Worm (Caenorhabditis elegans) whole organism, young adult: ENCODE results near the gene rfs-1.

Source experiments
- B0035.1 ChIP-seq: sonication (generic microtip); optimal IDR thresholded peaks from 2 replicates; lab custom pipeline; 2016; ENCODE audit warnings: missing genetic modification characterization, mild to moderate bottlenecking, missing compliant biosample characterization, missing genotype, missing genetic modification reagents
- B0261.1 ChIP-seq: sonication (generic microtip); optimal IDR thresholded peaks from 2 replicates; lab custom pipeline; 2016; ENCODE audit warnings: mild to moderate bottlenecking, missing genetic modification characterization, moderate library complexity, missing compliant biosample characterization
- B0336.3 ChIP-seq: fragments of 200-800 bp; sonication (Bioruptor generic); IDR thresholded peaks from 2 replicates; pipeline ENCODE4 v1.3.6; 2022; ENCODE audit warnings: missing genetic modification characterization, missing compliant biosample characterization
- C06A6.2 ChIP-seq: fragments of 200-800 bp; sonication (Bioruptor generic); conservative IDR thresholded peaks from 2 replicates; pipeline ENCODE4 v1.3.6; 2022; ENCODE audit warnings: missing genetic modification characterization, missing compliant biosample characterization
- C17E4.6 ChIP-seq: fragments of 200-800 bp; sonication (Bioruptor generic); IDR thresholded peaks from 2 replicates; pipeline ENCODE4 v1.3.6; 2022; ENCODE audit warnings: missing genetic modification reagents, missing genetic modification characterization, missing compliant biosample characterization
- D2030.7 ChIP-seq: fragments of 200-800 bp; sonication (Bioruptor generic); IDR thresholded peaks from 2 replicates; pipeline ENCODE4 v1.3.6; 2022; ENCODE audit warnings: missing genetic modification reagents, missing genetic modification characterization, missing compliant biosample characterization
- F23B12.7 ChIP-seq: sonication (generic microtip); optimal IDR thresholded peaks from 2 replicates; lab custom pipeline; 2017; ENCODE audit warnings: missing genetic modification characterization, mild to moderate bottlenecking, missing compliant biosample characterization, antibody characterized with exemption, moderate library complexity; ENCODE audit not compliant: insufficient read depth
- F39B2.1 ChIP-seq: fragments of 200-800 bp; sonication (Bioruptor generic); IDR thresholded peaks from 2 replicates; pipeline ENCODE4 v1.3.6; 2022; ENCODE audit warnings: missing genetic modification reagents, missing genetic modification characterization, missing compliant biosample characterization
- F49E8.2 ChIP-seq: sonication (generic microtip); optimal IDR thresholded peaks from 3 replicates; lab custom pipeline; 2017; ENCODE audit warnings: missing genetic modification characterization, mild to moderate bottlenecking, missing compliant biosample characterization, antibody characterized with exemption, moderate library complexity; ENCODE audit not compliant: insufficient read depth
- F57A8.1 ChIP-seq: fragments of 200-800 bp; sonication (Bioruptor generic); optimal IDR thresholded peaks from 2 replicates; lab custom pipeline; 2018; ENCODE audit warnings: mild to moderate bottlenecking, missing genetic modification characterization, moderate library complexity, missing compliant biosample characterization
- F57C9.4 ChIP-seq: sonication (generic microtip); optimal IDR thresholded peaks from 2 replicates; lab custom pipeline; 2017; ENCODE audit warnings: mild to moderate bottlenecking, missing genetic modification characterization, missing compliant biosample characterization
- K12H6.12 ChIP-seq: fragments of 200-800 bp; sonication (Bioruptor generic); optimal IDR thresholded peaks from 2 replicates; lab custom pipeline; 2018; ENCODE audit warnings: mild to moderate bottlenecking, missing genetic modification characterization, missing compliant biosample characterization
- Y53F4B.3 ChIP-seq: fragments of 200-800 bp; sonication (Bioruptor generic); IDR thresholded peaks from 2 replicates; pipeline ENCODE4 v1.3.6; 2022; ENCODE audit warnings: missing genetic modification reagents, missing genetic modification characterization, missing compliant biosample characterization
- Y53G8AR.9 ChIP-seq: fragments of 200-800 bp; sonication (Bioruptor generic); conservative IDR thresholded peaks from 2 replicates; pipeline ENCODE4 v1.3.6; 2022; ENCODE audit warnings: missing genetic modification reagents, missing genetic modification characterization, missing compliant biosample characterization
- Y56A3A.18 ChIP-seq: fragments of 200-800 bp; sonication (Bioruptor generic); IDR thresholded peaks from 2 replicates; pipeline ENCODE4 v1.3.6; 2022; ENCODE audit warnings: missing genetic modification reagents, missing genetic modification characterization, missing compliant biosample characterization
- Y79H2A.3 ChIP-seq: fragments of 200-800 bp; sonication (Bioruptor generic); conservative IDR thresholded peaks from 2 replicates; pipeline ENCODE4 v1.3.6; 2022; ENCODE audit warnings: missing genetic modification reagents, missing genetic modification characterization, missing compliant biosample characterization
- ZK185.1 ChIP-seq: sonication (generic microtip); optimal IDR thresholded peaks from 2 replicates; lab custom pipeline; 2016; ENCODE audit warnings: mild to moderate bottlenecking, missing genetic modification characterization, missing compliant biosample characterization; ENCODE audit not compliant: poor library complexity, severe bottlenecking
- aptf-2 ChIP-seq: fragments of 200-800 bp; sonication (Bioruptor generic); conservative IDR thresholded peaks from 2 replicates; pipeline ENCODE4 v1.3.6; 2022; ENCODE audit warnings: missing genetic modification reagents, missing genetic modification characterization, missing compliant biosample characterization
- aptf-3 ChIP-seq: fragments of 200-800 bp; sonication (Bioruptor generic); IDR thresholded peaks from 2 replicates; pipeline ENCODE4 v1.3.6; 2022; ENCODE audit warnings: missing genetic modification characterization, missing compliant biosample characterization
- athp-1 ChIP-seq: sonication (generic microtip); optimal IDR thresholded peaks from 2 replicates; lab custom pipeline; 2017; ENCODE audit warnings: mild to moderate bottlenecking, missing genetic modification characterization, missing compliant biosample characterization
- attf-5 ChIP-seq: fragments of 200-800 bp; sonication (Bioruptor generic); optimal IDR thresholded peaks from 2 replicates; lab custom pipeline; 2018; ENCODE audit warnings: mild to moderate bottlenecking, missing genetic modification characterization, missing compliant biosample characterization
- cebp-2 ChIP-seq: fragments of 200-800 bp; sonication (Bioruptor generic); IDR thresholded peaks from 2 replicates; pipeline ENCODE4 v1.3.6; 2022; ENCODE audit warnings: missing genetic modification characterization, missing compliant biosample characterization
- ceh-27 ChIP-seq: fragments of 200-800 bp; sonication (Bioruptor generic); optimal IDR thresholded peaks from 2 replicates; lab custom pipeline; 2018; ENCODE audit warnings: mild to moderate bottlenecking, missing genetic modification characterization, moderate library complexity, missing compliant biosample characterization
- ceh-91 ChIP-seq: fragments of 200-800 bp; sonication (Bioruptor generic); IDR thresholded peaks from 2 replicates; pipeline ENCODE4 v1.3.6; 2022; ENCODE audit warnings: missing genetic modification reagents, missing genetic modification characterization, missing compliant biosample characterization
- dox-1 ChIP-seq: fragments of 200-800 bp; sonication (Bioruptor generic); IDR thresholded peaks from 2 replicates; pipeline ENCODE4 v1.3.6; 2022; ENCODE audit warnings: missing genetic modification reagents, missing genetic modification characterization, missing compliant biosample characterization
- dpl-1 ChIP-seq: fragments of 150-350 bp; optimal IDR thresholded peaks from 2 replicates; lab custom pipeline; 2014; ENCODE audit warnings: missing biosample characterization, missing genetic modification reagents, missing genetic modification characterization
- efl-1 ChIP-seq: fragments of 150-350 bp; optimal IDR thresholded peaks from 2 replicates; lab custom pipeline; 2014; ENCODE audit warnings: missing biosample characterization, missing genetic modification reagents, missing genetic modification characterization
- ets-4 ChIP-seq: fragments of 200-800 bp; sonication (Bioruptor generic); optimal IDR thresholded peaks from 2 replicates; lab custom pipeline; 2018; ENCODE audit warnings: mild to moderate bottlenecking, missing genetic modification characterization, missing compliant biosample characterization
- gei-17 ChIP-seq: fragments of 200-800 bp; sonication (Bioruptor generic); optimal IDR thresholded peaks from 2 replicates; lab custom pipeline; 2018; ENCODE audit warnings: mild to moderate bottlenecking, missing genetic modification characterization, missing compliant biosample characterization
- lag-1 ChIP-seq: fragments of 200-800 bp; sonication (Bioruptor generic); IDR thresholded peaks from 2 replicates; pipeline ENCODE4 v1.3.6; 2022; ENCODE audit warnings: missing genetic modification reagents, missing genetic modification characterization, missing compliant biosample characterization
- lsy-27 ChIP-seq: sonication (generic microtip); optimal IDR thresholded peaks from 2 replicates; lab custom pipeline; 2017; ENCODE audit warnings: missing genetic modification characterization, mild to moderate bottlenecking, missing compliant biosample characterization, antibody characterized with exemption, missing genotype, borderline replicate concordance; ENCODE audit not compliant: insufficient read depth
- madf-6 ChIP-seq: fragments of 200-800 bp; sonication (Bioruptor generic); IDR thresholded peaks from 2 replicates; pipeline ENCODE4 v1.3.6; 2022; ENCODE audit warnings: missing genetic modification reagents, missing genetic modification characterization, missing compliant biosample characterization
- nfya-1 ChIP-seq: sonication (generic microtip); optimal IDR thresholded peaks from 2 replicates; lab custom pipeline; 2017; ENCODE audit warnings: antibody characterized with exemption, missing compliant biosample characterization, missing genetic modification characterization, borderline replicate concordance; ENCODE audit not compliant: insufficient read depth
- nhr-120 ChIP-seq: fragments of 200-800 bp; sonication (Bioruptor generic); IDR thresholded peaks from 2 replicates; pipeline ENCODE4 v1.3.6; 2022; ENCODE audit warnings: missing genetic modification characterization, missing compliant biosample characterization
- nhr-179 ChIP-seq: sonication (generic microtip); optimal IDR thresholded peaks from 2 replicates; lab custom pipeline; 2016; ENCODE audit warnings: mild to moderate bottlenecking, missing genetic modification characterization, missing compliant biosample characterization
- nhr-27 ChIP-seq: fragments of 200-800 bp; sonication (Bioruptor generic); optimal IDR thresholded peaks from 2 replicates; lab custom pipeline; 2018; ENCODE audit warnings: mild to moderate bottlenecking, missing genetic modification characterization, moderate library complexity, missing compliant biosample characterization
- nhr-80 ChIP-seq: sonication (generic microtip); optimal IDR thresholded peaks from 2 replicates; lab custom pipeline; 2016; ENCODE audit warnings: missing genetic modification characterization, missing compliant biosample characterization
- nhr-90 ChIP-seq: sonication (generic microtip); optimal IDR thresholded peaks from 2 replicates; lab custom pipeline; 2016; ENCODE audit warnings: missing genotype, mild to moderate bottlenecking, missing genetic modification characterization, missing compliant biosample characterization
- pbrm-1 ChIP-seq: fragments of 200-800 bp; sonication (Bioruptor generic); IDR thresholded peaks from 2 replicates; pipeline ENCODE4 v1.3.6; 2022; ENCODE audit warnings: missing genetic modification reagents, missing genetic modification characterization, missing compliant biosample characterization
- rcor-1 ChIP-seq: fragments of 200-800 bp; sonication (Bioruptor generic); IDR thresholded peaks from 2 replicates; pipeline ENCODE4 v1.3.6; 2022; ENCODE audit warnings: missing genetic modification reagents, missing genetic modification characterization, missing compliant biosample characterization
- rec-8 ChIP-seq, 2 experiments: sonication (generic microtip); optimal IDR thresholded peaks; 2 replicates each; lab custom pipeline; 2016; ENCODE audit warnings: mild to moderate bottlenecking in 2 of 2, missing genetic modification characterization in 2 of 2, missing genetic modification reagents in 2 of 2, missing genotype in 2 of 2, missing biosample characterization in 1 of 2, missing compliant biosample characterization in 1 of 2, moderate library complexity in 1 of 2
- rpc-1 ChIP-seq, 2 experiments: fragments of 150-350 bp in 1 of 2; sonication (generic microtip) in 1 of 2; optimal IDR thresholded peaks; 2 replicates each; lab custom pipeline; 2014 to 2018; ENCODE audit warnings: missing biosample characterization in 1 of 2, missing genetic modification characterization in 1 of 2, missing genetic modification reagents in 1 of 2, missing genotype in 1 of 2
- sdz-38 ChIP-seq: sonication (generic microtip); optimal IDR thresholded peaks from 2 replicates; lab custom pipeline; 2016; ENCODE audit warnings: missing genotype, missing genetic modification characterization, missing compliant biosample characterization
- sea-2 ChIP-seq: fragments of 200-800 bp; sonication (Bioruptor generic); IDR thresholded peaks from 2 replicates; pipeline ENCODE4 v1.3.6; 2022; ENCODE audit warnings: missing genetic modification characterization, missing compliant biosample characterization
- somi-1 ChIP-seq: fragments of 200-800 bp; sonication (Bioruptor generic); optimal IDR thresholded peaks from 2 replicates; lab custom pipeline; 2018; ENCODE audit warnings: mild to moderate bottlenecking, missing genetic modification characterization, missing compliant biosample characterization
- tbx-9 ChIP-seq: sonication (generic microtip); optimal IDR thresholded peaks from 2 replicates; lab custom pipeline; 2016; ENCODE audit warnings: borderline replicate concordance, missing genetic modification characterization, inconsistent platforms, missing compliant biosample characterization
- ztf-18 ChIP-seq: sonication (generic microtip); optimal IDR thresholded peaks from 2 replicates; lab custom pipeline; 2016; ENCODE audit warnings: missing genotype, mild to moderate bottlenecking, missing genetic modification characterization, missing compliant biosample characterization
- ztf-22 ChIP-seq: fragments of 200-800 bp; sonication (Bioruptor generic); optimal IDR thresholded peaks from 2 replicates; lab custom pipeline; 2018; ENCODE audit warnings: mild to moderate bottlenecking, missing genetic modification characterization, moderate library complexity, missing compliant biosample characterization

rfs-1 gene

ce11 chrIII:8242809-8243208 lies 16.5 kb downstream of the rfs-1 start, which contains the start of gene C02F5.12 (continued):
- TF ChIP-seq Y56A3A.18 (GFP tag; lab: Robert Waterston, UW) (no peak), nhr-27 (no peak), D2030.7 (GFP tag; lab: Robert Waterston, UW) (no peak), sdz-38 (tag; lab: Kevin White, UChicago) (no peak), F57A8.1 (GFP tag; lab: Kevin White, UChicago) (no peak), F23B12.7 (tag; lab: Kevin White, UChicago) (no peak), F57C9.4 (tag; lab: Kevin White, UChicago) (no peak), aptf-2 (GFP tag; lab: Robert Waterston, UW) (no peak), lsy-27 (tag; lab: Kevin White, UChicago) (no peak), ZK185.1 (no peak), nfya-1 (tag; lab: Kevin White, UChicago) (no peak), sea-2 (no peak), rpc-1 (optimal IDR thresholded peaks at IDR 0.05; lab: Kevin White, UChicago) (no peak), rpc-1 (tag; optimal IDR thresholded peaks at IDR 0.05; lab: Kevin White, UChicago) (no peak), cebp-2 (no peak), nhr-90 (no peak), nhr-80 (peak; percentile 46), F39B2.1 (GFP tag; lab: Robert Waterston, UW) (no peak), aptf-3 (GFP tag; lab: Robert Waterston, UW) (no peak), nhr-179 (no peak), Y53F4B.3 (GFP tag; lab: Robert Waterston, UW) (no peak), Y79H2A.3 (GFP tag; lab: Robert Waterston, UW) (no peak), C06A6.2 (GFP tag; lab: Robert Waterston, UW) (no peak), lag-1 (GFP tag; lab: Robert Waterston, UW) (no peak), Y53G8AR.9 (GFP tag; lab: Robert Waterston, UW) (peak; percentile 69), B0035.1 (tag; lab: Kevin White, UChicago) (no peak), ceh-91 (GFP tag; lab: Robert Waterston, UW) (no peak), somi-1 (no peak), B0261.1 (no peak), rcor-1 (GFP tag; lab: Robert Waterston, UW) (no peak), C17E4.6 (no peak), ztf-22 (no peak), madf-6 (GFP tag; lab: Robert Waterston, UW) (peak; percentile 49; the same call in 1 of the 2 replicates), dox-1 (GFP tag; lab: Robert Waterston, UW) (no peak), ztf-18 (tag; lab: Kevin White, UChicago) (no peak), attf-5 (GFP tag; lab: Kevin White, UChicago) (peak; percentile 16), K12H6.12 (tag; lab: Kevin White, UChicago) (no peak), athp-1 (tag; lab: Kevin White, UChicago) (no peak), tbx-9 (no peak), efl-1 (GFP tag; lab: Kevin White, UChicago) (no peak), nhr-120 (GFP tag; lab: Robert Waterston, UW) (no peak), ceh-27 (no peak), rec-8 (tag; optimal IDR thresholded peaks at IDR 0.05; lab: Kevin White, UChicago) (no peak), ets-4 (no peak), F49E8.2 (tag; lab: Kevin White, UChicago) (no peak), pbrm-1 (GFP tag; lab: Robert Waterston, UW) (peak; percentile 26; the same call in 1 of the 2 replicates), gei-17 (GFP tag; lab: Kevin White, UChicago) (no peak), B0336.3 (GFP tag; lab: Robert Waterston, UW) (peak; percentile 42; the same call in 1 of the 2 replicates), dpl-1 (GFP tag; lab: Kevin White, UChicago) (no peak)
